Worm (Caenorhabditis elegans) whole organism, L1 larva: ENCODE results near the gene lsy-12.

Experiments used
- C16A3.4 ChIP-seq: fragments of 150-350 bp; optimal IDR thresholded peaks from 2 replicates; lab custom pipeline; 2014; ENCODE audit warnings: missing biosample characterization, missing genetic modification characterization
- C34B4.2 ChIP-seq: sonication (generic microtip); optimal IDR thresholded peaks from 2 replicates; lab custom pipeline; 2017; ENCODE audit warnings: mild to moderate bottlenecking, missing genetic modification characterization, missing compliant biosample characterization
- Y116A8C.19 ChIP-seq: sonication (generic microtip); optimal IDR thresholded peaks from 2 replicates; lab custom pipeline; 2016; ENCODE audit warnings: missing compliant biosample characterization, missing genetic modification characterization, borderline replicate concordance
- aly-2 ChIP-seq: fragments of 150-350 bp; optimal IDR thresholded peaks from 2 replicates; lab custom pipeline; 2014; ENCODE audit warnings: missing biosample characterization, missing genetic modification characterization
- ama-1 ChIP-seq: fragments of 150-350 bp; optimal IDR thresholded peaks from 2 replicates; lab custom pipeline; 2014
- blmp-1 ChIP-seq: fragments of 150-350 bp; optimal IDR thresholded peaks from 2 replicates; lab custom pipeline; 2014; ENCODE audit warnings: missing biosample characterization, missing genetic modification characterization
- ceh-63 ChIP-seq: fragments of 200-800 bp; sonication (Bioruptor generic); optimal IDR thresholded peaks from 2 replicates; lab custom pipeline; 2018; ENCODE audit warnings: mild to moderate bottlenecking, missing genetic modification characterization, missing compliant biosample characterization
- ceh-88 ChIP-seq: fragments of 200-800 bp; sonication (Bioruptor generic); IDR thresholded peaks from 2 replicates; pipeline ENCODE4 v1.3.6; 2022; ENCODE audit warnings: missing genetic modification characterization, missing compliant biosample characterization
- ces-1 ChIP-seq: fragments of 150-350 bp; optimal IDR thresholded peaks from 2 replicates; lab custom pipeline; 2014; ENCODE audit warnings: missing biosample characterization, missing genetic modification reagents, missing genetic modification characterization
- efl-1 ChIP-seq, 4 experiments: fragments of 150-350 bp; optimal IDR thresholded peaks in 3 of 4; peaks in 1 of 4; 1 replicate in 1 of 4; 2 replicates in 3 of 4; lab custom pipeline; 2014; ENCODE audit warnings: missing biosample characterization in 2 of 4, missing genetic modification characterization in 2 of 4, missing genetic modification reagents in 2 of 4
- egl-13 ChIP-seq: sonication (generic microtip); optimal IDR thresholded peaks from 2 replicates; lab custom pipeline; 2016; ENCODE audit warnings: missing genotype, missing genetic modification reagents, missing genetic modification characterization, missing compliant biosample characterization
- ets-5 ChIP-seq: fragments of 200-800 bp; sonication (Bioruptor generic); IDR thresholded peaks from 2 replicates; pipeline ENCODE4 v1.3.6; 2022; ENCODE audit warnings: missing genetic modification characterization, missing compliant biosample characterization
- fkh-10 ChIP-seq: sonication (generic microtip); optimal IDR thresholded peaks from 2 replicates; lab custom pipeline; 2017; ENCODE audit warnings: missing biosample characterization, missing genetic modification reagents, missing genetic modification characterization
- fkh-4 ChIP-seq: sonication (generic microtip); optimal IDR thresholded peaks from 2 replicates; lab custom pipeline; 2016; ENCODE audit warnings: missing compliant biosample characterization, missing genetic modification characterization, borderline replicate concordance
- fkh-8 ChIP-seq: sonication (generic microtip); optimal IDR thresholded peaks from 2 replicates; lab custom pipeline; 2016; ENCODE audit warnings: mild to moderate bottlenecking, missing genetic modification characterization, missing compliant biosample characterization
- grh-1 ChIP-seq: fragments of 200-800 bp; sonication (Bioruptor generic); IDR thresholded peaks from 2 replicates; pipeline ENCODE4 v1.3.6; 2022; ENCODE audit warnings: missing genetic modification reagents, missing genetic modification characterization, missing compliant biosample characterization
- hlh-4 ChIP-seq: sonication (generic microtip); optimal IDR thresholded peaks from 2 replicates; lab custom pipeline; 2016; ENCODE audit warnings: mild to moderate bottlenecking, missing genetic modification characterization, missing compliant biosample characterization
- irx-1 ChIP-seq: sonication (generic microtip); optimal IDR thresholded peaks from 2 replicates; lab custom pipeline; 2016; ENCODE audit warnings: missing genetic modification characterization, missing compliant biosample characterization
- lin-13 ChIP-seq: fragments of 150-350 bp; optimal IDR thresholded peaks from 2 replicates; lab custom pipeline; 2014; ENCODE audit warnings: missing biosample characterization, missing genetic modification reagents, missing genetic modification characterization
- lin-14 ChIP-seq: fragments of 200-800 bp; sonication (Bioruptor generic); optimal IDR thresholded peaks from 2 replicates; lab custom pipeline; 2018; ENCODE audit warnings: mild to moderate bottlenecking, missing genetic modification characterization, moderate library complexity, missing compliant biosample characterization
- mab-9 ChIP-seq: fragments of 200-800 bp; sonication (Bioruptor generic); IDR thresholded peaks from 2 replicates; pipeline ENCODE4 v1.3.6; 2022; ENCODE audit warnings: missing genetic modification reagents, missing genetic modification characterization, missing compliant biosample characterization
- nhr-11 ChIP-seq: fragments of 150-350 bp; optimal IDR thresholded peaks from 2 replicates; lab custom pipeline; 2014; ENCODE audit warnings: missing biosample characterization, missing genetic modification characterization
- nhr-12 ChIP-seq: sonication (generic microtip); optimal IDR thresholded peaks from 2 replicates; lab custom pipeline; 2017; ENCODE audit warnings: missing biosample characterization, missing genetic modification characterization
- nhr-28 ChIP-seq: fragments of 150-350 bp; optimal IDR thresholded peaks from 2 replicates; lab custom pipeline; 2014; ENCODE audit warnings: missing biosample characterization, missing genetic modification characterization
- nhr-47 ChIP-seq: sonication (generic microtip); optimal IDR thresholded peaks from 2 replicates; lab custom pipeline; 2016; ENCODE audit warnings: mild to moderate bottlenecking, missing genetic modification characterization, moderate library complexity, missing compliant biosample characterization
- nhr-71 ChIP-seq: sonication (generic microtip); optimal IDR thresholded peaks from 2 replicates; lab custom pipeline; 2016; ENCODE audit warnings: mild to moderate bottlenecking, missing genetic modification characterization, moderate library complexity, missing compliant biosample characterization
- nhr-76 ChIP-seq: sonication (generic microtip); optimal IDR thresholded peaks from 2 replicates; lab custom pipeline; 2017; ENCODE audit warnings: missing biosample characterization, missing genetic modification characterization
- nhr-85 ChIP-seq: sonication (generic microtip); peaks from one replicate; lab custom pipeline; 2016; ENCODE audit warnings: missing genetic modification characterization, inconsistent platforms, missing compliant biosample characterization
- rnt-1 ChIP-seq: sonication (generic microtip); optimal IDR thresholded peaks from 2 replicates; lab custom pipeline; 2016; ENCODE audit warnings: mild to moderate bottlenecking, missing genetic modification characterization, moderate library complexity, missing compliant biosample characterization
- snpc-4 ChIP-seq: fragments of 150-350 bp; optimal IDR thresholded peaks from 2 replicates; lab custom pipeline; 2014; ENCODE audit warnings: missing biosample characterization, missing genetic modification characterization
- snu-23 ChIP-seq: sonication (generic microtip); optimal IDR thresholded peaks from 2 replicates; lab custom pipeline; 2016; ENCODE audit warnings: missing genetic modification characterization, missing compliant biosample characterization
- sup-37 ChIP-seq: fragments of 200-800 bp; sonication (Bioruptor generic); optimal IDR thresholded peaks from 2 replicates; lab custom pipeline; 2018; ENCODE audit warnings: mild to moderate bottlenecking, missing genetic modification characterization, missing compliant biosample characterization
- swsn-7 ChIP-seq: sonication (generic microtip); optimal IDR thresholded peaks from 2 replicates; lab custom pipeline; 2016; ENCODE audit warnings: missing genetic modification characterization, missing compliant biosample characterization
- tbx-2 ChIP-seq: sonication (generic microtip); optimal IDR thresholded peaks from 2 replicates; lab custom pipeline; 2016; ENCODE audit warnings: missing genetic modification characterization, missing compliant biosample characterization
- unc-130 ChIP-seq: fragments of 150-350 bp; optimal IDR thresholded peaks from 2 replicates; lab custom pipeline; 2017; ENCODE audit warnings: missing biosample characterization, missing genetic modification characterization, inconsistent platforms
- unc-30 ChIP-seq: sonication (generic microtip); optimal IDR thresholded peaks from 2 replicates; lab custom pipeline; 2017; ENCODE audit warnings: missing biosample characterization, missing genetic modification characterization
- unc-62 ChIP-seq: fragments of 150-350 bp; optimal IDR thresholded peaks from 2 replicates; lab custom pipeline; 2014; ENCODE audit warnings: missing biosample characterization, missing genetic modification reagents, missing genetic modification characterization
- vab-15 ChIP-seq: sonication (generic microtip); optimal IDR thresholded peaks from 2 replicates; lab custom pipeline; 2017; ENCODE audit warnings: missing genotype, mild to moderate bottlenecking, missing genetic modification characterization, missing compliant biosample characterization
- zag-1 ChIP-seq: fragments of 150-350 bp; optimal IDR thresholded peaks from 2 replicates; lab custom pipeline; 2014; ENCODE audit warnings: missing biosample characterization, missing genetic modification characterization
- zip-4 ChIP-seq: fragments of 200-800 bp; sonication (Bioruptor generic); optimal IDR thresholded peaks from 2 replicates; lab custom pipeline; 2018; ENCODE audit warnings: mild to moderate bottlenecking, missing genetic modification characterization, moderate library complexity, missing compliant biosample characterization

The lsy-12 gene

DNA sequence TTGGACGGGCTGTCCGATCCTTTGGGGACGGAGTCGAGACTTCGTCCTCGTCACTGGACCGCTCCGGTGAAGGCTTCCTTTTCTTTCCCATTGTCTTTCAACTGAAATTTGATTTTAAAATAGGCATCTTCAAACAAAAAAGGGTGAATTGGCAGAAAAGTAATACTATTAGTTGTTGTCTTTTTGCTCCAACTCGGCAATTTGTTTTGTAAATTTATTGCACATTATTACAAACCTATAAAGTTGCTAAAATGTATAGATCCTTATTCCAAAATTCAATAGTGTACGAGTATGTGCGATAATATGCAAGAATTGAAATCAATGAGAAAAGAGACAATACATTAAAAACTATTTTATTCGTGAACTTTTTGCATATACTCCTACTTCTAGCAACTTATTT is at the start of gene lsy-12:
Gene lsy-12 (minus strand): TSS at position 101 of the 400 bp plus-strand sequence.
- TF ChIP-seq zag-1 (tag; lab: Kevin White, UChicago) (no peak), efl-1 (optimal IDR thresholded peaks at IDR 0.05; lab: Kevin White, UChicago) (no peak), efl-1 (GFP tag; optimal IDR thresholded peaks at IDR 0.05 in 1 of 2; lab: Kevin White, UChicago) (peak in 1 of 2 experiments; percentile 47), tbx-2 (tag; lab: Kevin White, UChicago) (no peak)

DNA sequence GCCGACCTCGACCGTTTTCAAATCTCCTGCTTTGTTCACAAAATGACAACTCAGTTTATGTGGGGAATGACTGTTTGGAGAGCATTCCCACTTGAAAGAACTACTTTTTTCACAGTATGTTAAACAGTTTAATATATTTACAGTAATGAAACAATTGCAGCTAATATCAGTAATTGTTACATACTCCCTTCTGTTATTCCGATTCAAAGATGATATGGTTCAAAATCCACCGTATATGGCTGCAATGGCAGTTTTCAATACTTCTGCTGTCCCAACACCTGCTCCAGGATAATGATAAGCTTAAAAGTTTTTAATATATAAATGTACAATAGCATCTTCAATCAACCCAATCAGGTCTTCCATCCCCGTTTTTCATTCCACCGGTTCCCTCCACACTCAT is 47.4 kb upstream of the lsy-12 start:
- no peak for TF ChIP-seq mab-9

DNA sequence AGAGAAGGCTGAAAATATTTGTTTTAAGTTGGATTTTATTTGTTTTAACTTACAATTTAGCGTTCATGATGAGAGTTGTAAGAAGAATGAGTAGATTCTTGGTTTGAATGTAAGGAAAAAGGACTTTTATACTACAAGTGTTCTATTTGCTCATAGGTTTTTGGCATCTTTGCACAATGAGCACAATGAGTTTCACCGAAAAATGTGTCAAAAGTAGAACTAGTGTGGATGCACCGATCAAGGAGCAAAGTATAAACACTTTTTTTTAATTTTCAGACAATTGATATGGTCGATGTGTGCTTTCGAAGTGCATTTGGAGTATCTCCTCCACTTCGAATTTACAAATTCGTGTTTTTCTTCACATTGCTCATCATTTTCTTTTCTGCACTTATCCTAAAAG is 46.4 kb upstream of the lsy-12 start, which contains the start of gene fipr-11:
Gene fipr-11 (minus strand): TSS at position 101 of the 400 bp plus-strand sequence.
- TF ChIP-seq ceh-88 (GFP tag; lab: Robert Waterston, UW) (no peak), nhr-11 (tag; lab: Kevin White, UChicago) (no peak), irx-1 (no peak), C34B4.2 (tag; lab: Kevin White, UChicago) (no peak), nhr-28 (tag; lab: Kevin White, UChicago) (no peak), ces-1 (GFP tag; lab: Kevin White, UChicago) (no peak), lin-14 (GFP tag; lab: Kevin White, UChicago) (no peak), unc-130 (tag; lab: Kevin White, UChicago) (no peak), fkh-8 (tag; lab: Kevin White, UChicago) (no peak), aly-2 (tag; lab: Kevin White, UChicago) (no peak), grh-1 (GFP tag; lab: Robert Waterston, UW) (no peak), rnt-1 (tag; lab: Kevin White, UChicago) (no peak), snpc-4 (tag; lab: Kevin White, UChicago) (no peak)

DNA sequence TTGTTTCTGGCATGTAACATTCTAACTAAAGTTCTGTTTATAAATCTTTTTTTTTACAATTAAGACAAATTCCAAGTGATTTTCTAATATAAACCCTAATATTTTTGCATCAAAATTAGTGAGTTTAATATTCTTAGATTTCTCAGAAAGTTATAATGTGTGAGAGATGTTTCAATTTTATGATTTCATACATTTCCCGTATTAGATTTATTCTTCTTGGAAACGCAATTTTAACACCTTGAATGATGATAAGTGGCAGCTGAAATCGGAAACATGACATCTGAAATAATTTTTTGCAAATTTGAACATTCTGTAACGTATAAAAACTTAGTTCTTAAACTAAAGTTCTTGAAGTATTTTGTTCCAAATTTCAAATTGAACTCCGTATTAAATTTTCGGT is 41.4 kb upstream of the lsy-12 start:
- TF ChIP-seq nhr-71 (tag; lab: Kevin White, UChicago) (peak; percentile 42), egl-13 (tag; lab: Kevin White, UChicago) (peak; percentile 67), fkh-8 (tag; lab: Kevin White, UChicago) (peak; percentile 43), nhr-47 (tag; lab: Kevin White, UChicago) (peak; percentile 66), ama-1 (lab: Kevin White, UChicago) (no peak), hlh-4 (tag; lab: Kevin White, UChicago) (peak; percentile 94)

DNA sequence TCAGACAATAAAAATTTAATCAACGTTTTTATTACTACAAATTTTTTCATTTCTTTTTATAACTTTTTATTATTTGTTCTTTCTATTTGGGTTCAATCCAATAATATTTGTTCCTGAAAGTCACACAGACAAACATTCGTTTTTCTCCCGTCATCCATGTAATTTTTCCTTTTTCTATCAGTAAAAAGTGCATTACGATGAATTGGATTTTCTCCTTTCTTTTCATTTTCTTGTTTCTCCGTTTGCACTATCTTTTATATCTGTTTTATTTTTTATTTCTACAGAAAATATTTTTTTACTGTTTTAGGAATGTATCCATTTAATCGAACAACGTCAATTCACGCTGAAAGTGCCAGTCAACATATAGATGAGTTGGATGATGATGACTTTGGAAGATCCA is 39.5 kb upstream of the lsy-12 start, which contains the start of gene egl-47:
Gene egl-47 (plus strand): TSS at position 301 of the 400 bp plus-strand sequence.
- TF ChIP-seq ces-1 (GFP tag; lab: Kevin White, UChicago) (no peak), unc-30 (tag; lab: Kevin White, UChicago) (no peak), fkh-8 (tag; lab: Kevin White, UChicago) (no peak), snu-23 (no peak), nhr-85 (tag; lab: Kevin White, UChicago) (no peak), ets-5 (GFP tag; lab: Robert Waterston, UW) (no peak), blmp-1 (tag; lab: Kevin White, UChicago) (no peak), unc-62 (GFP tag; lab: Kevin White, UChicago) (no peak), C16A3.4 (tag; lab: Kevin White, UChicago) (no peak), nhr-76 (tag; lab: Kevin White, UChicago) (no peak), vab-15 (tag; lab: Kevin White, UChicago) (no peak), nhr-12 (tag; lab: Kevin White, UChicago) (no peak), Y116A8C.19 (tag; lab: Kevin White, UChicago) (no peak), sup-37 (no peak), fkh-4 (tag; lab: Kevin White, UChicago) (no peak), fkh-10 (GFP tag; lab: Kevin White, UChicago) (no peak), zip-4 (GFP tag; lab: Kevin White, UChicago) (no peak), swsn-7 (tag; lab: Kevin White, UChicago) (no peak), ceh-63 (no peak), lin-13 (no peak)
